Fruit fly (Drosophila melanogaster) whole organism, embryonic: ENCODE measurements around the gene kay.

Source experiments
- ATbp ChIP-seq: fragments of 200-800 bp; sonication (Bioruptor generic); optimal IDR thresholded peaks from 2 replicates; lab custom pipeline; 2017; ENCODE audit warnings: missing biosample characterization, mild to moderate bottlenecking, missing genetic modification characterization, missing genetic modification reagents
- Aef1 ChIP-seq: fragments of 200-800 bp; sonication (Bioruptor generic); IDR thresholded peaks from 3 replicates; pipeline ENCODE4 v1.3.6; 2022; ENCODE audit warnings: missing biosample characterization, missing genetic modification characterization
- Atf3 ChIP-seq: fragments of 200-800 bp; sonication (Bioruptor generic); optimal IDR thresholded peaks from 3 replicates; lab custom pipeline; 2016; ENCODE audit warnings: missing biosample characterization, missing genetic modification characterization
- Atf6 ChIP-seq: fragments of 200-800 bp; sonication (Bioruptor generic); IDR thresholded peaks from 2 replicates; pipeline ENCODE4 v1.3.6; 2022; ENCODE audit warnings: missing biosample characterization, missing genetic modification characterization
- Bdp1 ChIP-seq: fragments of 200-800 bp; sonication (Bioruptor generic); optimal IDR thresholded peaks from 3 replicates; lab custom pipeline; 2016; ENCODE audit warnings: missing biosample characterization, missing genetic modification characterization
- BtbVII ChIP-seq: fragments of 200-800 bp; sonication (Bioruptor generic); optimal IDR thresholded peaks from 3 replicates; lab custom pipeline; 2017; ENCODE audit warnings: missing biosample characterization, mild to moderate bottlenecking, missing genetic modification characterization
- CG1024 ChIP-seq: fragments of 200-800 bp; sonication (Bioruptor generic); IDR thresholded peaks from 2 replicates; pipeline ENCODE4 v1.3.6; 2022; ENCODE audit warnings: missing biosample characterization, missing genetic modification characterization
- CG10321 ChIP-seq: fragments of 200-800 bp; sonication (Bioruptor generic); IDR thresholded peaks from 2 replicates; pipeline ENCODE4 v1.3.6; 2022; ENCODE audit warnings: missing biosample characterization, missing genetic modification characterization
- CG10959 ChIP-seq: fragments of 200-800 bp; sonication (Bioruptor generic); IDR thresholded peaks from 2 replicates; pipeline ENCODE4 v1.3.6; 2022; ENCODE audit warnings: missing biosample characterization, missing genetic modification characterization
- CG11456 ChIP-seq: fragments of 200-800 bp; sonication (Bioruptor generic); IDR thresholded peaks from 3 replicates; pipeline ENCODE4 v1.3.6; 2022; ENCODE audit warnings: missing biosample characterization, missing genetic modification characterization
- CG12659 ChIP-seq: fragments of 200-800 bp; sonication (Bioruptor generic); optimal IDR thresholded peaks from 3 replicates; lab custom pipeline; 2017; ENCODE audit warnings: mild to moderate bottlenecking, missing biosample characterization, missing genetic modification reagents, missing genetic modification characterization
- CG15514 ChIP-seq: fragments of 200-800 bp; sonication (Bioruptor generic); optimal IDR thresholded peaks from 3 replicates; lab custom pipeline; 2017; ENCODE audit warnings: missing biosample characterization, missing genetic modification characterization, mild to moderate bottlenecking, moderate library complexity, missing genetic modification reagents
- CG17328 ChIP-seq: fragments of 200-800 bp; sonication (Bioruptor generic); IDR thresholded peaks from 2 replicates; pipeline ENCODE4 v1.3.6; 2022; ENCODE audit warnings: missing biosample characterization, missing genetic modification characterization
- CG2116 ChIP-seq: fragments of 200-800 bp; sonication (Bioruptor generic); optimal IDR thresholded peaks from 3 replicates; lab custom pipeline; 2018; ENCODE audit warnings: missing biosample characterization, mild to moderate bottlenecking, missing genetic modification characterization
- CG2889 ChIP-seq: fragments of 200-800 bp; sonication (Bioruptor generic); IDR thresholded peaks from 3 replicates; pipeline ENCODE4 v1.3.6; 2022; ENCODE audit warnings: missing biosample characterization, missing genetic modification characterization
- CG32767 ChIP-seq: fragments of 200-800 bp; sonication (Bioruptor generic); IDR thresholded peaks from 2 replicates; pipeline ENCODE4 v1.3.6; 2022; ENCODE audit warnings: missing biosample characterization, missing genetic modification characterization
- CG4820 ChIP-seq: fragments of 200-800 bp; sonication (Bioruptor generic); optimal IDR thresholded peaks from 3 replicates; lab custom pipeline; 2016; ENCODE audit warnings: missing biosample characterization, missing genetic modification characterization
- CG6683 ChIP-seq: fragments of 200-800 bp; sonication (Bioruptor generic); optimal IDR thresholded peaks from 2 replicates; lab custom pipeline; 2017; ENCODE audit warnings: missing biosample characterization, mild to moderate bottlenecking, missing genetic modification characterization, missing genetic modification reagents
- CG6791 ChIP-seq: fragments of 200-800 bp; sonication (Bioruptor generic); IDR thresholded peaks from 3 replicates; pipeline ENCODE4 v1.3.6; 2022; ENCODE audit warnings: missing biosample characterization, missing genetic modification characterization; ENCODE audit not compliant: partially characterized antibody
- CG6854 ChIP-seq: fragments of 200-800 bp; sonication (Bioruptor generic); optimal IDR thresholded peaks from 3 replicates; lab custom pipeline; 2017; ENCODE audit warnings: missing biosample characterization, mild to moderate bottlenecking, missing genetic modification characterization
- CG7745 ChIP-seq: fragments of 200-800 bp; sonication (Bioruptor generic); optimal IDR thresholded peaks from 2 replicates; lab custom pipeline; 2018; ENCODE audit warnings: missing biosample characterization, mild to moderate bottlenecking, missing genetic modification characterization, moderate library complexity
- CG8388 ChIP-seq: fragments of 200-800 bp; sonication (Bioruptor generic); optimal IDR thresholded peaks from 2 replicates; lab custom pipeline; 2019; ENCODE audit warnings: missing biosample characterization, mild to moderate bottlenecking, missing genetic modification characterization, moderate library complexity
- CG8765 ChIP-seq: fragments of 200-800 bp; sonication (Bioruptor generic); IDR thresholded peaks from 2 replicates; pipeline ENCODE4 v1.3.6; 2022; ENCODE audit warnings: missing biosample characterization, missing genetic modification characterization
- CG9609 ChIP-seq: fragments of 200-800 bp; sonication (Bioruptor generic); optimal IDR thresholded peaks from 3 replicates; lab custom pipeline; 2016; ENCODE audit warnings: missing biosample characterization, missing genetic modification characterization
- CG9876 ChIP-seq: fragments of 200-800 bp; sonication (Bioruptor generic); optimal IDR thresholded peaks from 2 replicates; lab custom pipeline; 2016; ENCODE audit warnings: missing biosample characterization, missing genetic modification characterization
- Dll ChIP-seq: fragments of 200-800 bp; sonication (Bioruptor generic); IDR thresholded peaks from 4 replicates; pipeline ENCODE4 v1.3.6; 2022; ENCODE audit warnings: missing biosample characterization, missing genetic modification characterization; ENCODE audit not compliant: partially characterized antibody
- Fer2 ChIP-seq: fragments of 200-800 bp; sonication (Bioruptor generic); optimal IDR thresholded peaks from 2 replicates; lab custom pipeline; 2018; ENCODE audit warnings: missing biosample characterization, mild to moderate bottlenecking, missing genetic modification characterization, moderate library complexity
- Gsc ChIP-seq: fragments of 200-800 bp; sonication (Bioruptor generic); IDR thresholded peaks from 2 replicates; pipeline ENCODE4 v1.3.6; 2022; ENCODE audit warnings: missing biosample characterization, missing genetic modification characterization
- Hand ChIP-seq: fragments of 200-800 bp; sonication (Bioruptor generic); optimal IDR thresholded peaks from 2 replicates; lab custom pipeline; 2017; ENCODE audit warnings: mild to moderate bottlenecking, missing biosample characterization, missing genetic modification reagents, missing genetic modification characterization
- Jarid2 ChIP-seq: fragments of 200-800 bp; sonication (Bioruptor generic); optimal IDR thresholded peaks from 3 replicates; lab custom pipeline; 2017; ENCODE audit warnings: mild to moderate bottlenecking, missing biosample characterization, missing genetic modification reagents, missing genetic modification characterization
- Scr ChIP-seq: fragments of 200-800 bp; sonication (Bioruptor generic); IDR thresholded peaks from 2 replicates; pipeline ENCODE4 v1.3.6; 2022; ENCODE audit warnings: missing biosample characterization, missing genetic modification characterization; ENCODE audit not compliant: partially characterized antibody
- Sin3A ChIP-seq: fragments of >200 bp; optimal IDR thresholded peaks from 2 replicates; lab custom pipeline; 2018
- TFAM ChIP-seq: fragments of 200-800 bp; sonication (Bioruptor generic); optimal IDR thresholded peaks from 2 replicates; lab custom pipeline; 2017; ENCODE audit warnings: missing biosample characterization, missing genetic modification characterization, inconsistent platforms
- amos ChIP-seq: fragments of 200-800 bp; sonication (Bioruptor generic); IDR thresholded peaks from 2 replicates; pipeline ENCODE4 v1.3.6; 2022; ENCODE audit warnings: missing biosample characterization, missing genetic modification characterization; ENCODE audit not compliant: partially characterized antibody
- cad ChIP-seq: fragments of >200 bp; optimal IDR thresholded peaks from 2 replicates; lab custom pipeline; 2017; ENCODE audit warnings: missing biosample characterization, missing genetic modification characterization
- chn ChIP-seq: fragments of 200-800 bp; sonication (Bioruptor generic); optimal IDR thresholded peaks from 2 replicates; lab custom pipeline; 2016; ENCODE audit warnings: missing biosample characterization, missing genetic modification characterization
- danr ChIP-seq: fragments of 200-800 bp; sonication (Bioruptor generic); IDR thresholded peaks from 2 replicates; pipeline ENCODE4 v1.3.6; 2022; ENCODE audit warnings: missing biosample characterization, missing genetic modification characterization
- dysf ChIP-seq: fragments of 200-800 bp; sonication (Bioruptor generic); IDR thresholded peaks from 3 replicates; pipeline ENCODE4 v1.3.6; 2022; ENCODE audit warnings: missing biosample characterization, missing genetic modification characterization
- grau ChIP-seq: fragments of 200-800 bp; optimal IDR thresholded peaks from 3 replicates; lab custom pipeline; 2019; ENCODE audit warnings: missing biosample characterization, mild to moderate bottlenecking, missing genetic modification characterization, moderate library complexity
- grn ChIP-seq: fragments of 200-800 bp; sonication (Bioruptor generic); optimal IDR thresholded peaks from 3 replicates; lab custom pipeline; 2017; ENCODE audit warnings: missing biosample characterization, missing genetic modification characterization
- gsb ChIP-seq: fragments of 200-800 bp; sonication (Bioruptor generic); IDR thresholded peaks from 2 replicates; pipeline ENCODE4 v1.3.6; 2022; ENCODE audit warnings: missing biosample characterization, missing genetic modification characterization
- ham ChIP-seq: fragments of 200-800 bp; sonication (Bioruptor generic); IDR thresholded peaks from 2 replicates; pipeline ENCODE4 v1.3.6; 2022; ENCODE audit warnings: missing biosample characterization, missing genetic modification characterization
- jumu ChIP-seq: fragments of 200-800 bp; sonication (Bioruptor generic); optimal IDR thresholded peaks from 3 replicates; lab custom pipeline; 2016; ENCODE audit warnings: missing biosample characterization, missing genetic modification characterization
- luna ChIP-seq: fragments of 200-800 bp; sonication (Bioruptor generic); optimal IDR thresholded peaks from 2 replicates; lab custom pipeline; 2016; ENCODE audit warnings: missing biosample characterization, missing genetic modification characterization
- maf-S ChIP-seq: fragments of 200-800 bp; sonication (Bioruptor generic); optimal IDR thresholded peaks from 2 replicates; lab custom pipeline; 2016; ENCODE audit warnings: missing biosample characterization, missing genetic modification characterization
- mld ChIP-seq: fragments of 200-800 bp; sonication (Bioruptor generic); IDR thresholded peaks from 3 replicates; pipeline ENCODE4 v1.3.6; 2022; ENCODE audit warnings: missing biosample characterization, missing genetic modification characterization; ENCODE audit not compliant: partially characterized antibody
- pnt ChIP-seq: fragments of 200-800 bp; sonication (Bioruptor generic); optimal IDR thresholded peaks from 3 replicates; lab custom pipeline; 2016; ENCODE audit warnings: missing biosample characterization, missing genetic modification characterization
- sima ChIP-seq: fragments of 200-800 bp; sonication (Bioruptor generic); optimal IDR thresholded peaks from 2 replicates; lab custom pipeline; 2016; ENCODE audit warnings: missing biosample characterization, missing genetic modification characterization
- twi ChIP-seq: fragments of 200-800 bp; optimal IDR thresholded peaks from 2 replicates; lab custom pipeline; 2019; ENCODE audit warnings: missing biosample characterization, mild to moderate bottlenecking, missing genetic modification characterization, moderate library complexity
- zf30C ChIP-seq: fragments of 200-800 bp; sonication (Bioruptor generic); optimal IDR thresholded peaks from 3 replicates; lab custom pipeline; 2018; ENCODE audit warnings: missing biosample characterization, mild to moderate bottlenecking, missing genetic modification characterization

The kay gene

DNA sequence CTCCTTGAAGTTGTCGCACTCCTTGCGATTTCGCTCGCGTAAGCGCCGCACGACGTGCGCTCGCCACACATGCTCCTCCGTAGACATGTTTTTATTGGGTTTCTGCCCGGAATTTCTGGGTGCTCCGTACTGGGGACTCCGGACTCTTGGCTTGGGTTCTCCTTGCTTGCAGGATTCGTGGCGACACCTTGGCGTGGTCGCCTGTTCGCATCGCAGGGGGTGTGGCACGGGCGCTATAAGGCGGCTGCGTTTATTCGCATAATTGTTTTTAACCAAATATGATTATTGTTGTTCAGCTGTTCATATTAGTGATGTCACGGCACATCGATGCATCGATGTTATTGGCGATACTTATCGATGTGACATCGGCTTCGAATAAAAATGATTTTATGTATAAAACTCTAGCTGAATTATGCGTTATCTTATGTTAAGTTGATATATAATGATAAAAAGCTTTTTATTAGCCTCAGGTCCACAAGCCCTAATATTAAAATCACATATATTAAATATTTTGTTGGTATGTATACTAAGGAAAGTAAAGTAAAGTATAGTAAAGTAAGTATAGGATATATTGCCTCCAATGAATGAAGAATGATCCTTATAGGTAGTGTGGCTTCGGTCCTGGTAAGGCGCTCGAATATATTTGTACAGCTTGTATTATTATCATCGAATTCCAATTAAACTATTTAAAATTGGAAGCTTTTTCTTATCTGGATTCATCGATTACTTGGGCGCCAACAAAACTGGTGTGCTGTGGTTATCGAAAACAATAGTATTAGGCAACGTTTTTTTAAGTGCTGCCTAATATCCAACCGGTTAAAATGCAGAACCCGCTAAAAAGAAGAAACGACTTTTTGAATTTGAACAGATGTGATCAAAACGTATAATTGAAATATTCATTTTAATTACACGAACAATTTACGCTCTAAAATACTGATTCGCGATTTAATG is 69.2 kb downstream of the kay start, which contains the start of gene Atg16 (continued):
- no peak for TF ChIP-seq CG15514 (GFP tag; lab: Kevin White, UChicago)
- no peak for TF ChIP-seq Jarid2 (GFP tag; lab: Kevin White, UChicago)
- no peak for TF ChIP-seq CG8765 (GFP tag; lab: Robert Waterston, UW)
- TF ChIP-seq Fer2: no peak
- peak; percentile 96 for TF ChIP-seq CG6791
- TF ChIP-seq CG17328: no peak
- no peak for TF ChIP-seq gsb (GFP tag; lab: Robert Waterston, UW)
- no peak for TF ChIP-seq dysf (GFP tag; lab: Robert Waterston, UW)
- no peak for TF ChIP-seq Atf3
- TF ChIP-seq amos (GFP tag; lab: Robert Waterston, UW): peak; percentile 95
- no peak for TF ChIP-seq ham (GFP tag; lab: Robert Waterston, UW)
- TF ChIP-seq CG9609 (GFP tag; lab: Kevin White, UChicago): no peak
- TF ChIP-seq CG12659 (GFP tag; lab: Kevin White, UChicago): no peak
- TF ChIP-seq mld (GFP tag; lab: Robert Waterston, UW): peak; percentile 93
- TF ChIP-seq Scr (GFP tag; lab: Robert Waterston, UW): peak; percentile 95
- TF ChIP-seq grau: no peak
- TF ChIP-seq chn (GFP tag; lab: Kevin White, UChicago): no peak
- TF ChIP-seq cad: no peak
- no peak for TF ChIP-seq Aef1 (GFP tag; lab: Robert Waterston, UW)
- no peak for TF ChIP-seq luna (GFP tag; lab: Kevin White, UChicago)
- TF ChIP-seq grn: peak; percentile 17
- TF ChIP-seq Sin3A (lab: Kevin White, UChicago): peak; percentile 6
- TF ChIP-seq CG11456 (GFP tag; lab: Robert Waterston, UW): no peak
- no peak for TF ChIP-seq zf30C (GFP tag; lab: Kevin White, UChicago)
- TF ChIP-seq CG2889: no peak
- TF ChIP-seq Atf6 (GFP tag; lab: Robert Waterston, UW): no peak
- no peak for TF ChIP-seq CG1024 (GFP tag; lab: Robert Waterston, UW)
- TF ChIP-seq CG6854 (GFP tag; lab: Kevin White, UChicago): no peak
- TF ChIP-seq CG6683 (GFP tag; lab: Kevin White, UChicago): no peak
- no peak for TF ChIP-seq CG4820 (GFP tag; lab: Kevin White, UChicago)
- TF ChIP-seq Gsc: no peak
- TF ChIP-seq CG10321 (GFP tag; lab: Robert Waterston, UW): no peak
- TF ChIP-seq pnt (GFP tag; lab: Kevin White, UChicago): no peak
- TF ChIP-seq twi (tag; lab: Kevin White, UChicago): no peak
- no peak for TF ChIP-seq ATbp (GFP tag; lab: Kevin White, UChicago)
- no peak for TF ChIP-seq TFAM
- no peak for TF ChIP-seq danr
- no peak for TF ChIP-seq Hand (GFP tag; lab: Kevin White, UChicago)
- peak; percentile 90 for TF ChIP-seq Dll (GFP tag; lab: Robert Waterston, UW)
- no peak for TF ChIP-seq CG7745 (tag; lab: Kevin White, UChicago)
- TF ChIP-seq CG9876 (GFP tag; lab: Kevin White, UChicago): no peak
- TF ChIP-seq BtbVII (GFP tag; lab: Kevin White, UChicago): no peak
- no peak for TF ChIP-seq maf-S
- no peak for TF ChIP-seq Bdp1
- no peak for TF ChIP-seq sima
- TF ChIP-seq CG8388 (GFP tag; lab: Kevin White, UChicago): no peak
- TF ChIP-seq CG10959: no peak
- no peak for TF ChIP-seq CG32767 (GFP tag; lab: Robert Waterston, UW)
- peak; percentile 64 for TF ChIP-seq CG2116 (GFP tag; lab: Kevin White, UChicago)
- no peak for TF ChIP-seq jumu
